Worm (Caenorhabditis elegans) whole organism, midembryonic: ENCODE measurements around the gene clec-180.
"Not testable (repeated sequence)": the region's sequence is repeated elsewhere in the genome, so short reads cannot be mapped to it uniquely, and the experiment has no call there.

Experiments
- T22C8.4 ChIP-seq: fragments of 200-800 bp; sonication (Bioruptor generic); IDR thresholded peaks from 2 replicates; pipeline ENCODE4 v1.3.6; 2022; ENCODE audit warnings: missing genetic modification characterization, missing compliant biosample characterization
- cog-1 ChIP-seq: sonication (generic microtip); optimal IDR thresholded peaks from 2 replicates; lab custom pipeline; 2016; ENCODE audit warnings: missing genetic modification characterization, missing compliant biosample characterization
- flt-1 ChIP-seq: fragments of 200-800 bp; sonication (Bioruptor generic); IDR thresholded peaks from 2 replicates; pipeline ENCODE4 v1.3.6; 2022; ENCODE audit warnings: missing genetic modification characterization, missing compliant biosample characterization
- klf-2 ChIP-seq: fragments of 200-800 bp; sonication (Bioruptor generic); conservative IDR thresholded peaks from 2 replicates; pipeline ENCODE4 v1.3.6; 2022; ENCODE audit warnings: missing genetic modification reagents, missing genetic modification characterization, missing compliant biosample characterization
- med-1 ChIP-seq: sonication (generic microtip); optimal IDR thresholded peaks from 2 replicates; lab custom pipeline; 2017; ENCODE audit warnings: missing genetic modification characterization, mild to moderate bottlenecking, missing compliant biosample characterization, antibody characterized with exemption, missing genetic modification reagents; ENCODE audit not compliant: insufficient read depth
- ref-1 ChIP-seq: fragments of 200-800 bp; sonication (Bioruptor generic); conservative IDR thresholded peaks from 2 replicates; pipeline ENCODE4 v1.3.6; 2022; ENCODE audit warnings: missing genetic modification reagents, missing genetic modification characterization, missing compliant biosample characterization
- tab-1 ChIP-seq: fragments of 200-800 bp; sonication (Bioruptor generic); IDR thresholded peaks from 2 replicates; pipeline ENCODE4 v1.3.6; 2022; ENCODE audit warnings: missing genetic modification characterization, missing compliant biosample characterization
- ztf-23 ChIP-seq: fragments of 200-800 bp; sonication (Bioruptor generic); IDR thresholded peaks from 2 replicates; pipeline ENCODE4 v1.3.6; 2022; ENCODE audit warnings: missing genetic modification reagents, missing genetic modification characterization, missing compliant biosample characterization
- ztf-29 ChIP-seq: fragments of 200-800 bp; sonication (Bioruptor generic); IDR thresholded peaks from 2 replicates; pipeline ENCODE4 v1.3.6; 2022; ENCODE audit warnings: missing genetic modification reagents, missing genetic modification characterization, missing compliant biosample characterization

clec-180 gene

DNA sequence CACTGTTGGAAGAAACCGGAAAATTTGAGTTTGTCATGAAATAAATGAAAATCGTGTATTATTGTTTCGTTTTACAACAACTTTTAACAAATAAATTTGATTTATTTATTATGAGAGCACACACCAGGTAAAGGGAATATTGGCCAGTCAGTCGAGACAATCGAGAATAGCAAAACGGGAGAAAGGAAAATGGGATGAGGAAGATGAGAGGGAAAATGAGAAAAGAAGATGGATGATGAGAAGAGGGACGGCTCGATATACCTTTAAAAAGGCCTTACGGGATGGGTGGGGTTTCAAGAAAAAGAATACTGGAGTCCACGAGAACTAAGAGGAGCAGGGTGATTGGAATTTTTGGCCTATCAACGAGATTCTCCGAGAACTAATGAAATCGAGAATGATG, 10.0 kb upstream of the clec-180 start:
- no peak for TF ChIP-seq T22C8.4
- no peak for TF ChIP-seq flt-1 (GFP tag; lab: Robert Waterston, UW)
- no peak for TF ChIP-seq med-1 (GFP tag; lab: Kevin White, UChicago)

DNA sequence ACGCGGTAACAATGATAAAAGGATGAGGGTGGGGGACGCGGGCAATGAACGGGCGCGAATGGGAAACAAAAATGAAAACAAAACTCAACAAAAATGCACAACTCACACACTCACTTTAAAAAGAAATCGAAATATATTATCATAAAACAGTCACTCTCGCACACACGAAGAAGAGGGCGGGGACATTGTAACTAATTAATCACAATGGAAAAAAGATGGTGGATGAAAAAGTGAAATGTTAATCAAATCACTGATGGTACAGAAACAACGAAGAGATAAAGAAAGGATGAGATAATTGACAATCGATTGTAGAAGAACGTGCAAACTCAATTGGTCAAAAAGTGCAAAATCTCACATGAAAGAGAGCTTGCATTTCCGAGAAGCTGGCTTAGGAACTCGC, 9.5 kb upstream of the clec-180 start:
- TF ChIP-seq ztf-23 (GFP tag; lab: Robert Waterston, UW) (no peak), tab-1 (GFP tag; lab: Robert Waterston, UW) (no peak), T22C8.4 (no peak), flt-1 (GFP tag; lab: Robert Waterston, UW) (no peak), ref-1 (GFP tag; lab: Robert Waterston, UW) (no peak), klf-2 (no peak), cog-1 (tag; lab: Kevin White, UChicago) (no peak), ztf-29 (GFP tag; lab: Robert Waterston, UW) (no peak), med-1 (GFP tag; lab: Kevin White, UChicago) (no peak)

DNA sequence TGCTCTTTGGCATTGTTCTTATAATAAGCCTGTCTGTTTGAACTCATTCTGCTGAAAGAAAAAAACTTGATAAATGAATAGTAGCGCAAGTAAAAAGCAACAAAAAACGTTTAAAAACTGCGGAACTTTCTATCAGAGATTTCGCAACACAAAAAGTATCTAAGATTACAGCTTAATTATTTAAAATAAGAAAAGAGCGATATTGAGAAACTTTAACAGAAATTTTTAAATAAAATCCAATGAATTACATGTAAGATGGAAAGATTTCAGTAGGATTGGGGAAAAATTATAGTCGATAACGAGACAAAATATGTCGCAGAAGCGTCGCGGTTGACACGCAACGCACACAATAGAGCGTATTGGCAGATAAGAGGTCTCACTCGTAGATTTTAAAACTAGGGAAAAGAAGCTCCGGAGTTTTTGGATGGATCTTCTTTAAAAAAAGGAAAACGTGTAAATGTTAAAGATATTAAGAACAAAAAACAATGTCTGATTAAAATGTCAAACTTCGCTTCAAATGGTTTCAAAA, 7.0 kb upstream of the clec-180 start, which contains the start of gene ima-3:
Gene ima-3 (minus strand): TSS at position 51 of the 529 bp plus-strand sequence.
- TF ChIP-seq med-1 (GFP tag; lab: Kevin White, UChicago) (no peak), tab-1 (GFP tag; lab: Robert Waterston, UW) (no peak), klf-2 (no peak)

DNA sequence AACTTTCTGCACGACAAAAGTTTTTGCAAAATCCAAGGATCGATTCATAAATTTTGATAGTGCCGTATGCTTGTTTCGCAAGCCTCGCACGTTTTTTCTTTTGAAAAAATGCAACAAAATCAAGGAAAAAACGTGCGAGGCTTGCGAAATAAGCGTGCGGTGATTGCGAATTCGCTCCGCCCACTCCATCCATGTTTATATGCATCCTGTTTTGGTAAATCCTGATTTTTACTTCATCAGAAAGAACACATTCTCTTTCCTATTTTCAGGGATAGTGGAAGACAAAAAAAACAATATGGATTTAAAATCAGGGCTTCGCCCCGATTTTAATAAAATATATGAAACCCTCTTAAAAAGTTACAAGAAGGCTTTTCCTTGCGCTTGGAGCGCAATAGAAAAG, 4.8 kb upstream of the clec-180 start, which contains the start of gene F32E10.9:
Gene F32E10.9 (minus strand): TSS at position 101 of the 400 bp plus-strand sequence.
- TF ChIP-seq T22C8.4; cog-1 (tag; lab: Kevin White, UChicago); flt-1 (GFP tag; lab: Robert Waterston, UW): not testable (repeated sequence)

DNA sequence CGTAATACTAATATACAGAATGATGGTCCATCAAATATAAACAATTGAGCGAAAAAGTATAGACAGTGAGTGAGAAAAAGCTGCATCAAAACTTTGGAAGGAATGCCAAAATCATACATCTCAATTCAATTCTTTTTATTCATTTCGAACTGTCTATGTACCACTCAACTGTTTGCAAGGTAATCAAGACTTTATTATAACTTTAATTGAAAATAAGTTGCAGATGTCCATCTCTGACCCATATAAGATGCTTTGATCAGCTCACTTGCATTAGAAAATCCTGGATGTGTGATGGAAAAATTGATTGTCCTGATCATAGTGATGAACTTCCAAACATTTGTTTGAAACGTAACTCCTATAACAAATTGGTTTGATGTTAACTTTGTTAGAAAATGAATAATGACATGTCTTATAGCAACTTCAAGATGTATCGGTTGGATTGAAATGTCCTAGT, 1.1 kb upstream of the clec-180 start, which contains the start of gene F32E10.8:
Gene F32E10.8 (plus strand): TSS at position 51 of the 454 bp plus-strand sequence.
- TF ChIP-seq T22C8.4 (no peak), ztf-23 (GFP tag; lab: Robert Waterston, UW) (no peak), klf-2 (no peak), flt-1 (GFP tag; lab: Robert Waterston, UW) (no peak), tab-1 (GFP tag; lab: Robert Waterston, UW) (no peak), ref-1 (GFP tag; lab: Robert Waterston, UW) (no peak), cog-1 (tag; lab: Kevin White, UChicago) (no peak)

DNA sequence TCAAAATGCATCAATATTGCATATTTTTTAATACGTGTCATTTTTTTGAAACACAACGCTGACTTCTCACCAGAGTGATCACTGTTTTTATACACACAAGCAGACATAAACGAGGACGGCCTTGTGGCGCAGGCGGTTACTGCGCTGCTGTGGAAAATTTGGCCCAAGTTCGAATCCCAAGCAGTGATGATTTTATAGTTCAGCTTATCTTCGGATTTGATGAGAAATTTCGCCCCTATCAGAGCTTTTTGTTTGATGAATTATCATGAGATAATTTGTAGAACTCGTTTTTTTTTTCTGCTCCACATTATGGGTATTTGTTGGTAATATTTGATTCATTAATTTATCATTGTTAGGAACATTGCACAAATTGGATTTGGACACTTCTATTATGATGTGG, 5.3 kb downstream of the clec-180 start:
- peak; percentile 89 for TF ChIP-seq cog-1 (tag; lab: Kevin White, UChicago)
- peak; percentile 97 for TF ChIP-seq ztf-29 (GFP tag; lab: Robert Waterston, UW)
- TF ChIP-seq ref-1 (GFP tag; lab: Robert Waterston, UW): peak; percentile 92
- TF ChIP-seq tab-1 (GFP tag; lab: Robert Waterston, UW): peak; percentile 97
- TF ChIP-seq ztf-23 (GFP tag; lab: Robert Waterston, UW): peak; percentile 96
- TF ChIP-seq T22C8.4: peak; percentile 94
- TF ChIP-seq klf-2: peak; percentile 94
- peak; percentile 97 for TF ChIP-seq flt-1 (GFP tag; lab: Robert Waterston, UW)
- peak; percentile 89 for TF ChIP-seq med-1 (GFP tag; lab: Kevin White, UChicago)

DNA sequence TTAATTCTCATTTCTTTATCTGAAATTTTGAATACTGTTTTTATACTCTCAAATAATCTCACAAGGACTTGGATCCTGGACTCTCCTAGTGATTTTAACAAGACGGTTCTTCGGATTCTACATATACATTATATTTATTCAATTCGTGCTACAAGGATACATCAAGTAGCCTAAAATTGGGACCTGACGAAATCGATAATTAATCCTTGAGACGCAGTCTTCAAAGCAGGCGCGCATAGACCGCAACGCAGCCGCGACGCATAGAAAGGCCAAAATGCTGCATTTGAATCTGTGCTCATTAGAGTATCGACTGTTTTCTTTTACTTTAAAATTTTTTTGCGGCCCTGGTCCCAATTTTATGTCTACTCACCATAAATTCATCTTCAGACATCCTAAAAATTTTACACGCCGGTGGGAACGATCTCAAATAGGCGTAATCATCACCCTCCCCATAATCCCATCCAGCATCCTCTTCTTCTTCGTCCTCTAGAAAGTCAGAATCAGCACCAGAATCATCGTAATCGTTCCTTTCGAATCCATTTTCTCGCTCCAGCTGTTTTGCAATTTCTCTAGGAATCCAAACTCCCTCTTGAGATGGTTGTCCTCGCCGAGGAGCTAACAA, 6.6 kb downstream of the clec-180 start, which contains the start of gene cec-4:
Gene cec-4 (plus strand): TSS at position 572 of the 622 bp plus-strand sequence.
- TF ChIP-seq T22C8.4 (0 out of 2 replicates have a peak, but pooled peaks have one; percentile 8), flt-1 (GFP tag; lab: Robert Waterston, UW) (no peak)

DNA sequence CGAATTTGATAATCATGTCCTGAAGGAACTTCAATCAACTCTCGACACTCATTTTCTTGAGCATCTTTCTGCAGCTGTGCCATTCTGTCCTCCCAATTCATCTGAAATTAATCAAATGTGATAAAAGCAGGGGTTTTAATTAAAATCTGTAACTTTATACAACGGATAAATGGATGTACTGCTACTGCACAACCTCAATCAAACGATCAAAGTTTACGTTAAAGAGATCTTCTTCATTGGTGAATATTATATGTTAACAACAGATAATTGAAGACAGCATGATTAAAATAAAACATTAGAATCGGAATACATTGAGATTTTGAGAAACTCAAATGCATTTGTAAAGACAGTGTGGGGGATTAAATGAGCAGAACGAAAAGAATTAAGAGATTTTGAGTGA, 9.6 kb downstream of the clec-180 start, which contains the start of gene F32E10.5:
Gene F32E10.5 (minus strand): TSS at position 101 of the 400 bp plus-strand sequence.
- TF ChIP-seq cog-1 (tag; lab: Kevin White, UChicago): no peak
- TF ChIP-seq T22C8.4: no peak
- TF ChIP-seq flt-1 (GFP tag; lab: Robert Waterston, UW): no peak
- TF ChIP-seq ref-1 (GFP tag; lab: Robert Waterston, UW): no peak
- TF ChIP-seq klf-2: no peak
- no peak for TF ChIP-seq med-1 (GFP tag; lab: Kevin White, UChicago)
- no peak for TF ChIP-seq ztf-23 (GFP tag; lab: Robert Waterston, UW)
- no peak for TF ChIP-seq ztf-29 (GFP tag; lab: Robert Waterston, UW)
- TF ChIP-seq tab-1 (GFP tag; lab: Robert Waterston, UW): no peak

DNA sequence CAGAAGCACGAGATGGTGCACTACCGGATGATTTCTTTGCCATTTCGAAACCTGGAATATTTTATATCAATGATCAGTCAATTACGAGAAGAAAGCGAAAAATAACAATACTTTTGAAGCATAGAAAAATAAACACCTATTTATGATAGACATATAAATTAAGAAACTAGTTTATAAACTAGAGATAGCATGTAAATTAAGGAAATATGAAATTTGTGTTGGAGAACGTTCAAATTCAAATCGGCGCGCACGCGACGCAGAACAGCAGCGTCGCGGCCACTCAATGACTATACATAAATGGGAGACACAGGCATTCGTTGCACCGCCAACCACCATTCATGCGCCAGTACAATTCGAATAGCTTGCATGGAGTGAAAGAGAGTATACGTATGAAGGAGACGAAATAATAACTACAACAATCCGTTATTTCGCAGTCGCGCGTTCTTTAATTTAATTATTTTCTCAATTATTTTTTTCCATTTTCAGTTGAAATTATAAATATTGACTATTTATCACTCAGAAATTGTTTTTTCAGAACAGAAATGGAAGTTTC, 11.4 kb downstream of the clec-180 start, which contains the start of the genes cec-5 and nol-10:
Gene cec-5 (minus strand): TSS at position 51 of the 553 bp plus-strand sequence.
Gene nol-10 (plus strand): TSS at position 536 of the 553 bp plus-strand sequence.
- TF ChIP-seq med-1 (GFP tag; lab: Kevin White, UChicago) (no peak), T22C8.4 (no peak), cog-1 (tag; lab: Kevin White, UChicago) (peak; percentile 70), tab-1 (GFP tag; lab: Robert Waterston, UW) (no peak), ztf-23 (GFP tag; lab: Robert Waterston, UW) (no peak), klf-2 (no peak), flt-1 (GFP tag; lab: Robert Waterston, UW) (peak; percentile 45; the same call in 1 of the 2 replicates)
